Worm (Caenorhabditis elegans): Measurements from ENCODE around the gene gst-13.

The gst-13 gene

DNA sequence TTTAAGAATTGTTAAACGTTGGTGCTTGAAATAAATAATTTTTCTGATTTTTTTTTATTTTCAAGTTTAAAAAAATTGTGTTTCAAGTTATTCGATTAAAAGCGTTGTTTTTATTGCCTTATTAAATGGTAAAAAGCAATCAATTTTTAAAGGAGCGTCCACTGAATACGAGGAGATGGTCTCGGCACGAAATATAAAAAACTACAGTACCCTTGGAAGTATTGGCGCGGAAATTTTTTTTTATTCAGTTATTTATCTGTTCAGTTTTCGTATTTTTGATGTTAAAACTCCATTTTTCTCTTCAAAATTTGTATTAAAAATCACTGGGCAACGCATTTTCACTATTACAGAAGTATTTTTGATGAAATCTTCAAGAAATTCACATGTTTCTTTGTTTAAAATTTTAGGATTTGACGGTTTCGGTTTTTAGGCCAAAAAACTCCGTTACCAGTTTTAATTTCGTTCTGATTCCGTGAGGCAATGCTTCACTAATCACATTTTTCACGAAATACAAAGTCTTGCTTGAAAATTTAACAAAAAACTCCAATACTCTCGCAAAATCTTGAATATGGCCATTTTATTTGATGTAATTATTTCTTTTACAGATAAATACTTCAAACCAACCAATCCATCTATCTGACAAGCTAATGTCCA is 18.1 kb upstream of the gst-13 start, which contains the start of gene znfx-1:
TSS of gene znfx-1 (plus strand) at position 604 of the 654 bp plus-strand sequence.
- no peak for TF ChIP-seq tab-1 (GFP tag; IDR thresholded peaks at IDR 0.05)
- no peak for TF ChIP-seq klf-2 (GFP tag; conservative IDR thresholded peaks at IDR 0.05)
- TF ChIP-seq med-1 (GFP tag; optimal IDR thresholded peaks at IDR 0.05; ENCODE audit: insufficient read depth), result no peak
- TF ChIP-seq ref-1 (GFP tag; conservative IDR thresholded peaks at IDR 0.05), result no peak

DNA sequence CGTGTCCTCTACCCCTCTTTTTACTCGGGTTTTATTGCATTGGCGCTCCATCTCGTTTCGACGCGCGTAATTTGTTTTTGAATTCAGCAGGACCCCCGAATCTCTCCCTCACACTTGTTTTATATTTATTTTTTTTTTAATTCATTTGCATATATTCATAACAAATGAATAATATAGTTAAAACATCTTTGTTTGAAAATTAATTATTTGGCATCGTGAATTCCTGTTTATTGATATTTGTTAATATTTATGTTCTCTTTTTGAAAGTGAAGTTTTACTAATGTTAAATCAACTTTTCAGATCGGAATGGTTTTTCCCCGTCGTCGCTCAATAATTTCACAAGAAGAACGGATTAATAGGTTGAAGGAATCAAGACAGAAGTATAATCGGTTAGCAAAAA is 8.3 kb upstream of the gst-13 start, which contains the start of gene ZK1067.3:
TSS of gene ZK1067.3 (plus strand) at position 301 of the 400 bp plus-strand sequence.
- no peak for TF ChIP-seq flt-1 (GFP tag; IDR thresholded peaks at IDR 0.05)
- no peak for TF ChIP-seq klf-2 (GFP tag; conservative IDR thresholded peaks at IDR 0.05)
- TF ChIP-seq ref-1 (GFP tag; conservative IDR thresholded peaks at IDR 0.05), result no peak
- no peak for TF ChIP-seq med-1 (GFP tag; optimal IDR thresholded peaks at IDR 0.05; ENCODE audit: insufficient read depth)

DNA sequence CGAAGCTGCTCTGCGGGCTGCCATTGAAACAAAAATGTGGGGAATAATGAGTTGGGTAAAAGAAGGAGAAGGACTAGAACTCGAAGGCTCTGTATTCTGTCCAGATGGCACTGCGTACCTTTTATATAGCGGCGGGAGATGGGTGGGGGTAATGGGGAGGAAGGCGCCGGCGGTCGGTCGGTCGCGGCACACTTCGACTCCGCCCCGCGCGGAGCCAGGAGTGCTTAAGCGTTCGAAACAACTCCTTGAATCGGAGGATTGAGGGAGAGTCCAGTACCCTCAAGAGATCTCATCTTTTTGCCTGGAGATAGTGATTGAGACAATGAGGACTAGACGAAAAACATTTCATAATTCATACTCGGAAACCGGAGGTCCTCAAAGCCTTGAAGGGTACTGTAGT is 4.1 kb upstream of the gst-13 start, which contains the start of gene abu-14:
TSS of gene abu-14 (minus strand) at position 81 of the 400 bp plus-strand sequence.
- TF ChIP-seq cog-1 (tag; optimal IDR thresholded peaks at IDR 0.05) (no peak), flt-1 (GFP tag; IDR thresholded peaks at IDR 0.05) (no peak), med-1 (GFP tag; optimal IDR thresholded peaks at IDR 0.05; ENCODE audit: insufficient read depth) (no peak), ref-1 (GFP tag; conservative IDR thresholded peaks at IDR 0.05) (no peak), tab-1 (GFP tag; IDR thresholded peaks at IDR 0.05) (no peak), klf-2 (GFP tag; conservative IDR thresholded peaks at IDR 0.05) (no peak), ztf-23 (GFP tag; IDR thresholded peaks at IDR 0.05) (no peak), ztf-29 (GFP tag; IDR thresholded peaks at IDR 0.05) (no peak), T22C8.4 (GFP tag; IDR thresholded peaks at IDR 0.05) (no peak)

DNA sequence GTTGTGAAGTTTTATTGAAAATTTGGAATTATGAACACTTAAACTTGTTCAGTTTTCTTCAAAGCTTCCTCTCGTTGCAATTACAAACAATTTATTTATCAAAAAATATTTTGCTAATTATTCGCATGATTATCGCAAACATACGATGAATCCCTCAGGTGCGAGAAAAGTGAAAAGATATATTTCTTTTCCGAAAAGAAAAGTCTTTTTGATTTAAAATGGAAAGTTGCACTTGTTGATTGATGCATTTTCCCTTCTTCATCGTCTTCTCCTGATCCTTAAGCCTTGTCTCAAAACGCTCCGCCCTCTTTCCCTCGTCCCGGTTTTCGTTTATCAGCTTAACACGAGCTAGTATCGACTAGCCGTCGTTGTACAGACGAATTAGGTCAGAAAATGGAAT is 1.2 kb downstream of the gst-13 start:
- TF ChIP-seq ztf-23 (GFP tag; IDR thresholded peaks at IDR 0.05) (no peak), T22C8.4 (GFP tag; IDR thresholded peaks at IDR 0.05) (no peak), ztf-29 (GFP tag; IDR thresholded peaks at IDR 0.05) (no peak), flt-1 (GFP tag; IDR thresholded peaks at IDR 0.05) (no peak), tab-1 (GFP tag; IDR thresholded peaks at IDR 0.05) (no peak), med-1 (GFP tag; optimal IDR thresholded peaks at IDR 0.05; ENCODE audit: insufficient read depth) (no peak), cog-1 (tag; optimal IDR thresholded peaks at IDR 0.05) (no peak)

DNA sequence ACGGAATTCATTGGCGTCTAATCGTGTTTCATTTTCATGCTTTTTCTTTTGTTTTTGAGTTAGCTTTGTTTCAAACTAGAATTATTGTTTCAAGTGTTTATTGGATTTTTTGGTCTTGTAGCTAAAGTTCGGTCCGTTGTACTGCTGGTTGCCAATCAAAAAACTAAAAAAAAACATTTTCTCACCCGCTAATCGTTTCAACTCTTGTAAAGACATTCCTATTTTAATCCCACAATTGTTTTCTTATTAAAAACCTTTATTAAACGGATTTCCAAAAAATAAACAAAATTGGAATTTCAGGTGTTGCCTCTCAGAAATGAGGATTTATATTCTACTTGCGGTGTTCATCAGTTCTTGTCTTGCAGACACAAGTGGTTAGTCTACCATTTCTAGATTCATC is 1.7 kb downstream of the gst-13 start, which contains the start of gene T26C5.2:
TSS of gene T26C5.2 (plus strand) at position 301 of the 400 bp plus-strand sequence.
- TF ChIP-seq klf-2 (GFP tag; conservative IDR thresholded peaks at IDR 0.05) (no peak), flt-1 (GFP tag; IDR thresholded peaks at IDR 0.05) (no peak), T22C8.4 (GFP tag; IDR thresholded peaks at IDR 0.05) (no peak)

DNA sequence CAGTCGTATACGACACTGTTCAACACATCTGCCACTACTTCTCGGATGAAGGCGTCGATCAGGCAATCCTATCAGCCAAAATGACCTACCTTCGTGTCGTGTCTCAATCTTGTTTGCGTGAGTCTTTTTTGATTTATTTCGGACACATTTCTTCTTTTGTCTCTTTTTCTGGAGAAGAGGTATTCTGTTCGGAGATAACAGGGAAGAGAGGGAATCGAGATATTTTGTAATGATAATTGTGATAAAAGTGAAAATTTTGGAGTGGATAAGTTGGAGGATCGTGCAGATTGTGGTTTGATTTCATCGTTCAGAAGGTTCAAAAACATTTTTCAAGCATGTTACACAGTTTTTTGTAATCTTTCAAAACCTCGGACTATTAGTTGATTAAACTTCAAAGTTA is 2.6 kb downstream of the gst-13 start:
- TF ChIP-seq klf-2 (GFP tag; conservative IDR thresholded peaks at IDR 0.05) (no peak), tab-1 (GFP tag; IDR thresholded peaks at IDR 0.05) (no peak)

DNA sequence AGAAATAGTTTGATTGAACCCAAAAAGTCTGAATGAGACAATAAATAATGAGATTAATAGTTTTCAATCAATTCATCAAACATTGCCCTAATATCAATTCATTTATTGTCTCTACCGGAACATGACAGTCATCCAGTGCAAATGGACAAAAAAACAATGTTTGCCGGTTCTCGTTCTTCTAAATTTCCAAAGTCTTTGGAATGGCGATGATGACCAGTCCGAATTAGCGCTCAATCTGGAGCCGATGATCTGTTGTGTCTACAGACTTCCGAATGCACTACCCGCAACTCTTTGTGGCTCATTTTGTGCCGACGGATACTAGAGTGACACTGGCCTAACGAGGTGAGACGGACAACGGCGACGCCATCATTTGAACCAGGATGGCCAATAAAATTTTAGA is 5.0 kb downstream of the gst-13 start, which contains the start of gene T26C5.3:
TSS of gene T26C5.3 (plus strand) at position 301 of the 400 bp plus-strand sequence.
- TF ChIP-seq T22C8.4 (GFP tag; IDR thresholded peaks at IDR 0.05), result no peak
- TF ChIP-seq ztf-23 (GFP tag; IDR thresholded peaks at IDR 0.05), result no peak
- no peak for TF ChIP-seq tab-1 (GFP tag; IDR thresholded peaks at IDR 0.05)
- TF ChIP-seq klf-2 (GFP tag; conservative IDR thresholded peaks at IDR 0.05), result no peak
- TF ChIP-seq ref-1 (GFP tag; conservative IDR thresholded peaks at IDR 0.05), result no peak
- no peak for TF ChIP-seq cog-1 (tag; optimal IDR thresholded peaks at IDR 0.05)
- no peak for TF ChIP-seq ztf-29 (GFP tag; IDR thresholded peaks at IDR 0.05)
- TF ChIP-seq med-1 (GFP tag; optimal IDR thresholded peaks at IDR 0.05; ENCODE audit: insufficient read depth), result no peak
- no peak for TF ChIP-seq flt-1 (GFP tag; IDR thresholded peaks at IDR 0.05)

DNA sequence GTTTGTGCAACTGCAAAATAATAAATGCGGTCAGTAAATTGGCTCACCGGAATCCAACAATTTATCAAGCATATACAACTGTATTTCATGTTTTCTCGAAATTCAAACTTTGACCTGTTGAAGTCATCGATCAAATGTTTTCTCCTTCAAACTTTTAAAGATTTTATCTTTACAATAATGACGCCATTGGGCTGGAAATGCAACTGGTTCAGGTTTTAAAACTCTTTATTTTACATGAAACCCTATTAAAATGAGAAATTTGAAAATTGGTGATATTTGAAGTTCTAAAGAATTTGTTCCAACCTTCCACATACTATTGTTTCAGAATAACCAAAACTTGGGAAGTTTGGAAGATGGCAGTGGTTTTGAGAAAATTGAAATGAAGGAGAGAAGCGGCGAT is 5.7 kb downstream of the gst-13 start:
- TF ChIP-seq flt-1 (GFP tag; IDR thresholded peaks at IDR 0.05) (no peak), med-1 (GFP tag; optimal IDR thresholded peaks at IDR 0.05; ENCODE audit: insufficient read depth) (no peak), ztf-29 (GFP tag; IDR thresholded peaks at IDR 0.05) (no peak), ztf-23 (GFP tag; IDR thresholded peaks at IDR 0.05) (no peak), tab-1 (GFP tag; IDR thresholded peaks at IDR 0.05) (no peak), T22C8.4 (GFP tag; IDR thresholded peaks at IDR 0.05) (no peak), cog-1 (tag; optimal IDR thresholded peaks at IDR 0.05) (no peak), klf-2 (GFP tag; conservative IDR thresholded peaks at IDR 0.05) (no peak), ref-1 (GFP tag; conservative IDR thresholded peaks at IDR 0.05) (no peak)

DNA sequence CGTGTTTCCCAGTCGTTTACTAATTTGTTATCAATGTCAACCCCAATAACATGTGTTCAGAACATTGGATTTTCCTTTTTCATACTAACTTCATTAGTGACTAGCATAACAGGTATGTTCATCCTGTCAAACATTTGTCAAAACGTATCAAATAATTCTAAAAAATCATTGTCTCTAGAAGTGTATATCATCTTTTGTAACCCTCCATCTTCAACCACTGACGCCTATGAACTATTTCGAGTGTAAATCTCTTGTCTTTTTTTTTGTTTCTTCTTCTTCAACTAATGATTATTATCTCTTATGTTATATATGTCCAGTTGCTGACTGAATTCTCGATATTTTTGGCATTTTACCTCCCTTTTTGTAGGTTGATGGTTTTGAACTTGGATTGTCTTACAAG is 6.5 kb downstream of the gst-13 start:
- TF ChIP-seq med-1 (GFP tag; optimal IDR thresholded peaks at IDR 0.05; ENCODE audit: insufficient read depth), result no peak
- no peak for TF ChIP-seq tab-1 (GFP tag; IDR thresholded peaks at IDR 0.05)
- no peak for TF ChIP-seq flt-1 (GFP tag; IDR thresholded peaks at IDR 0.05)
- TF ChIP-seq ztf-29 (GFP tag; IDR thresholded peaks at IDR 0.05), result no peak
- TF ChIP-seq cog-1 (tag; optimal IDR thresholded peaks at IDR 0.05), result no peak
- TF ChIP-seq T22C8.4 (GFP tag; IDR thresholded peaks at IDR 0.05), result no peak
- no peak for TF ChIP-seq ref-1 (GFP tag; conservative IDR thresholded peaks at IDR 0.05)
- no peak for TF ChIP-seq ztf-23 (GFP tag; IDR thresholded peaks at IDR 0.05)
- TF ChIP-seq klf-2 (GFP tag; conservative IDR thresholded peaks at IDR 0.05), result no peak

DNA sequence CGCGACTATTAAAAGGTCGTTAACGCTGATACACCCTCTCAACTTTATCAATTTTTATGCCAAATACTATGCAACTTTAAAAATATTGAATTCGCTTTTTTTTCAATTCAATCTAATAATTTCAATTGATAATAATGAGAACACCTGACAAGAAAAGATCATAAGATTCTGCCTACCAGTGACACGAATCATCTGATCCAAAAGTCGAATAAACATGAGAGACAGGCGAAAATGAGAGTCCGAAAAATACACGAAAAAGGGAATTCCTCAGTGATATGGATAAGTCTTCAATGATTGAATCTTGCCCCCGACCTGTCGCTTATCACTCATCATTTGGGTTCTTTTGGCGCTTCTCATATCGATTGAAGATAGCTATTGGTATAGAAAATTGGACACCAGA is 10.4 kb downstream of the gst-13 start:
- TF ChIP-seq klf-2 (GFP tag; conservative IDR thresholded peaks at IDR 0.05), result no peak
- TF ChIP-seq flt-1 (GFP tag; IDR thresholded peaks at IDR 0.05), result no peak
- no peak for TF ChIP-seq ztf-29 (GFP tag; IDR thresholded peaks at IDR 0.05)
- no peak for TF ChIP-seq T22C8.4 (GFP tag; IDR thresholded peaks at IDR 0.05)
- no peak for TF ChIP-seq tab-1 (GFP tag; IDR thresholded peaks at IDR 0.05)
- no peak for TF ChIP-seq ref-1 (GFP tag; conservative IDR thresholded peaks at IDR 0.05)
- TF ChIP-seq cog-1 (tag; optimal IDR thresholded peaks at IDR 0.05), result no peak
- no peak for TF ChIP-seq med-1 (GFP tag; optimal IDR thresholded peaks at IDR 0.05; ENCODE audit: insufficient read depth)
- no peak for TF ChIP-seq ztf-23 (GFP tag; IDR thresholded peaks at IDR 0.05)

Data from whole organism, midembryonic.